Worm (Caenorhabditis elegans) whole organism, early embryonic: Measurements from ENCODE around the gene K04F1.9.
"Not testable (repeated sequence)": the region's sequence is repeated elsewhere in the genome, so short reads cannot be mapped to it uniquely, and the experiment has no call there.

Source experiments
- B0310.2 ChIP-seq: sonication (generic microtip); optimal IDR thresholded peaks from 2 replicates; lab custom pipeline; 2016; ENCODE audit warnings: mild to moderate bottlenecking, missing genetic modification characterization, missing compliant biosample characterization
- F13C5.2 ChIP-seq: sonication (generic microtip); optimal IDR thresholded peaks from 2 replicates; lab custom pipeline; 2017; ENCODE audit warnings: mild to moderate bottlenecking, missing genetic modification characterization, inconsistent platforms, missing compliant biosample characterization
- aly-1 ChIP-seq: sonication (generic microtip); optimal IDR thresholded peaks from 2 replicates; lab custom pipeline; 2016; ENCODE audit warnings: missing genetic modification characterization, missing compliant biosample characterization
- ama-1 ChIP-seq: fragments of 150-350 bp; optimal IDR thresholded peaks from 2 replicates; lab custom pipeline; 2014
- ceh-13 ChIP-seq: fragments of 200-800 bp; sonication (Bioruptor generic); optimal IDR thresholded peaks from 2 replicates; lab custom pipeline; 2018; ENCODE audit warnings: mild to moderate bottlenecking, missing genetic modification characterization, missing compliant biosample characterization
- ceh-36 ChIP-seq: sonication (generic microtip); optimal IDR thresholded peaks from 2 replicates; lab custom pipeline; 2016; ENCODE audit warnings: missing genetic modification characterization, inconsistent platforms, missing compliant biosample characterization
- ets-7 ChIP-seq: sonication (generic microtip); optimal IDR thresholded peaks from 2 replicates; lab custom pipeline; 2016; ENCODE audit warnings: missing genotype, missing genetic modification characterization, missing compliant biosample characterization
- flt-1 ChIP-seq: fragments of 200-800 bp; sonication (Bioruptor generic); IDR thresholded peaks from 2 replicates; pipeline ENCODE4 v1.3.6; 2022; ENCODE audit warnings: missing genetic modification characterization, missing compliant biosample characterization
- hmbx-1 ChIP-seq: sonication (generic microtip); optimal IDR thresholded peaks from 2 replicates; lab custom pipeline; 2016; ENCODE audit warnings: mild to moderate bottlenecking, missing genetic modification characterization, missing compliant biosample characterization
- hmg-4 ChIP-seq: fragments of 200-800 bp; sonication (Bioruptor generic); optimal IDR thresholded peaks from 2 replicates; lab custom pipeline; 2018; ENCODE audit warnings: mild to moderate bottlenecking, missing genetic modification characterization, missing compliant biosample characterization
- hnd-1 ChIP-seq: sonication (generic microtip); optimal IDR thresholded peaks from 2 replicates; lab custom pipeline; 2016; ENCODE audit warnings: missing genetic modification characterization, missing compliant biosample characterization
- pes-1 ChIP-seq: fragments of 200-800 bp; sonication (Bioruptor generic); IDR thresholded peaks from 2 replicates; pipeline ENCODE4 v1.3.6; 2022; ENCODE audit warnings: missing genetic modification reagents, missing genetic modification characterization, missing compliant biosample characterization
- scrt-1 ChIP-seq: fragments of 200-800 bp; sonication (Bioruptor generic); IDR thresholded peaks from 2 replicates; pipeline ENCODE4 v1.3.6; 2022; ENCODE audit warnings: missing genetic modification characterization, missing compliant biosample characterization
- sea-1 ChIP-seq: fragments of 200-800 bp; sonication (Bioruptor generic); conservative IDR thresholded peaks from 2 replicates; pipeline ENCODE4 v1.3.6; 2022; ENCODE audit warnings: missing genetic modification characterization, missing compliant biosample characterization
- tbx-11 ChIP-seq: fragments of 200-800 bp; sonication (Bioruptor generic); IDR thresholded peaks from 2 replicates; pipeline ENCODE4 v1.3.6; 2022; ENCODE audit warnings: missing genetic modification characterization, missing compliant biosample characterization
- tbx-37 ChIP-seq: fragments of 200-800 bp; sonication (Bioruptor generic); conservative IDR thresholded peaks from 2 replicates; pipeline ENCODE4 v1.3.6; 2022; ENCODE audit warnings: missing genetic modification reagents, missing genetic modification characterization, missing compliant biosample characterization
- tra-4 ChIP-seq: sonication (generic microtip); optimal IDR thresholded peaks from 2 replicates; lab custom pipeline; 2017; ENCODE audit warnings: missing genetic modification characterization, missing compliant biosample characterization

The K04F1.9 gene

DNA sequence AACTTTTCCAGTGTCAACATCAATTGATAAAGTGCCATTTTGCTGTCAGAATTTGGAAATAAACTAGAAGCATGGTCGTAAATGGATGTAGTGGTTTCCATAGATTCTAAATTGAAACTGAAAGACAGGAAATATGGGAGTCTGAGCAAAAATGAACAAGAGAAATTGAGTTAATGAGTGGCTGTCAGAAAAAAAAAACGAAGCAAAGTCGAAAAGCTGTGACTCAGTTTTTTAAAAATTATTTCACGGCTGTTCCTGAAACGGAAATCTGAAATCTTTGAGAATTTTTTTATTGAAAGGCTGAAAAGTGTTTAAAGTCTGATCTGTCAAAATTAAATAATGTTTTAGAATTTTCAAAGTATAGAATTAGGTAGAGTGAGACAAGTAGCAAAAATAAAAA, 13.2 kb downstream of the K04F1.9 start, which contains the start of gene srw-98:
Gene srw-98 (minus strand): TSS at position 101 of the 400 bp plus-strand sequence.
- no peak for TF ChIP-seq hmbx-1 (tag; lab: Kevin White, UChicago)
- no peak for TF ChIP-seq F13C5.2 (tag; lab: Kevin White, UChicago)
- TF ChIP-seq flt-1 (GFP tag; lab: Robert Waterston, UW) = no peak
- no peak for TF ChIP-seq ama-1
- TF ChIP-seq tbx-11 = no peak
- no peak for TF ChIP-seq sea-1 (GFP tag; lab: Robert Waterston, UW)
- TF ChIP-seq ceh-36 = no peak
- TF ChIP-seq aly-1 (tag; lab: Kevin White, UChicago) = no peak
- TF ChIP-seq tra-4 (tag; lab: Kevin White, UChicago) = no peak
- no peak for TF ChIP-seq scrt-1 (GFP tag; lab: Robert Waterston, UW)
- TF ChIP-seq B0310.2 (tag; lab: Kevin White, UChicago) = no peak
- TF ChIP-seq ceh-13 (GFP tag; lab: Kevin White, UChicago) = no peak
- TF ChIP-seq ets-7 (tag; lab: Kevin White, UChicago) = no peak
- TF ChIP-seq tbx-37 (GFP tag; lab: Robert Waterston, UW) = no peak
- no peak for TF ChIP-seq hnd-1 (tag; lab: Kevin White, UChicago)
- no peak for TF ChIP-seq hmg-4 (GFP tag; lab: Kevin White, UChicago)
- no peak for TF ChIP-seq pes-1

DNA sequence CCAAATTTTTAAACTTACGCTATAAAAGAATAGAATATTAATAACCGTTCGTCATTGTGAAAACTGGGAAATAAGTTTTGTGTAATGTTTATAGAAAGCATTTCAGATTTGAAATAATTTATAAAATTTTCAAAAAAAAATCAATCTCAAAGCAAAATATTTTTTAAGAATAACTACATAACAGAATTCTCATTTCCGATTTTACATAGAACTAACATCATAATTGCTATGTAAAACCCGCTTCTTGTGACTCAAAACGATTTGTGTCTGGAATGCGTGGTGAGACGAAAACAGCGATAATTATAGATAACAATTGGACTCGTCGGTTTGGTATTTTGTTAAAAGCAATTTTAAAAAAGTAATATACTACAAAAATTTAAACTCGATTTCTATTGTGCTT, 15.7 kb downstream of the K04F1.9 start, which contains the start of gene srw-91:
Gene srw-91 (minus strand): TSS at position 101 of the 400 bp plus-strand sequence.
- TF ChIP-seq flt-1 (GFP tag; lab: Robert Waterston, UW) = no peak
- no peak for TF ChIP-seq aly-1 (tag; lab: Kevin White, UChicago)
- no peak for TF ChIP-seq tra-4 (tag; lab: Kevin White, UChicago)
- no peak for TF ChIP-seq hmbx-1 (tag; lab: Kevin White, UChicago)
- no peak for TF ChIP-seq ama-1
- no peak for TF ChIP-seq ets-7 (tag; lab: Kevin White, UChicago)
- no peak for TF ChIP-seq F13C5.2 (tag; lab: Kevin White, UChicago)
- no peak for TF ChIP-seq ceh-36
- no peak for TF ChIP-seq sea-1 (GFP tag; lab: Robert Waterston, UW)
- TF ChIP-seq B0310.2 (tag; lab: Kevin White, UChicago) = no peak
- TF ChIP-seq hnd-1 (tag; lab: Kevin White, UChicago) = no peak
- no peak for TF ChIP-seq scrt-1 (GFP tag; lab: Robert Waterston, UW)
- no peak for TF ChIP-seq ceh-13 (GFP tag; lab: Kevin White, UChicago)
- no peak for TF ChIP-seq hmg-4 (GFP tag; lab: Kevin White, UChicago)
- no peak for TF ChIP-seq tbx-37 (GFP tag; lab: Robert Waterston, UW)

DNA sequence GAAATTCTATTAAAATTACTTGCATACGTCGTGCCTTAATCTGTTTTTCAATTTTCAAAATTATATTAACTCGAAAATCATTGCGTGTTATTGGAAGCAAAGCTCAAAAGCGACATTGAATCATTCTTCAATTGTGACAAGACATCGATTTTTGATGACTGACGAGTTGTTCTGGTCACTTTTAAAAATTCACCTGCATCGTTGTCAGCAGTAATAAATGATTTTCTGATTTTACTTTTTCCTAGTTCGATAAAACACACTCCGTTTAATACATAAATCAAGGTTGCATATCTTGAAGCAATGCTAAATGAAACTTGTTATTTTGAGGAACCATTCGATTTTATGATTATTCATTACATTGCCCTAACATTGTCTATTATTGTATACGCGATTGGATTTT, 17.3 kb downstream of the K04F1.9 start, which contains the start of gene srh-3:
Gene srh-3 (plus strand): TSS at position 301 of the 400 bp plus-strand sequence.
- TF ChIP-seq flt-1 (GFP tag; lab: Robert Waterston, UW) = no peak
- no peak for TF ChIP-seq tbx-37 (GFP tag; lab: Robert Waterston, UW)
- no peak for TF ChIP-seq pes-1
- TF ChIP-seq F13C5.2 (tag; lab: Kevin White, UChicago) = no peak
- TF ChIP-seq hnd-1 (tag; lab: Kevin White, UChicago) = no peak
- no peak for TF ChIP-seq tbx-11
- no peak for TF ChIP-seq ets-7 (tag; lab: Kevin White, UChicago)
- TF ChIP-seq aly-1 (tag; lab: Kevin White, UChicago) = no peak
- no peak for TF ChIP-seq hmg-4 (GFP tag; lab: Kevin White, UChicago)
- TF ChIP-seq sea-1 (GFP tag; lab: Robert Waterston, UW) = no peak
- TF ChIP-seq ceh-13 (GFP tag; lab: Kevin White, UChicago) = no peak
- TF ChIP-seq hmbx-1 (tag; lab: Kevin White, UChicago) = no peak
- TF ChIP-seq scrt-1 (GFP tag; lab: Robert Waterston, UW) = no peak
- no peak for TF ChIP-seq ama-1
- TF ChIP-seq ceh-36 = no peak
- TF ChIP-seq tra-4 (tag; lab: Kevin White, UChicago) = no peak
- TF ChIP-seq B0310.2 (tag; lab: Kevin White, UChicago) = no peak

DNA sequence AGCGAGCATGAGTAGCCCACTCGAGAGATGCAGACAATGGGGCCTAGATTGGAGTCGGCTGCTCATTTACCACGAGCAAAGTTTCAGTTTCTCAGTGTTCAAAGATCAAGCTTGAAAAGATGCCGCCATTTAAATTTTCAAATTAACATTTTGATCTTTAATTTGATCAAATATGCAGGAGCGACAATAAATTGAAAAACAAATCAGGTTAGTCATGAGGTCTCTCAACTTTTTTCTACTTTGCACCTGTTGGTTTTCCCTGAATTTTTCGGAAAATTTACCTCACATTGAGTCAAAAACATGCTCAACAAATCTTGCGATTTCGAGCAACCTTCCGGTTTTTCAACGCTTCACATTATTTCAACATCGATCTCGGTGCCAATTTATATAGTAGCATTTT, 20.3 kb downstream of the K04F1.9 start, which contains the start of gene srh-5:
Gene srh-5 (plus strand): TSS at position 301 of the 400 bp plus-strand sequence.
- no peak for TF ChIP-seq ceh-13 (GFP tag; lab: Kevin White, UChicago)
- no peak for TF ChIP-seq scrt-1 (GFP tag; lab: Robert Waterston, UW)

DNA sequence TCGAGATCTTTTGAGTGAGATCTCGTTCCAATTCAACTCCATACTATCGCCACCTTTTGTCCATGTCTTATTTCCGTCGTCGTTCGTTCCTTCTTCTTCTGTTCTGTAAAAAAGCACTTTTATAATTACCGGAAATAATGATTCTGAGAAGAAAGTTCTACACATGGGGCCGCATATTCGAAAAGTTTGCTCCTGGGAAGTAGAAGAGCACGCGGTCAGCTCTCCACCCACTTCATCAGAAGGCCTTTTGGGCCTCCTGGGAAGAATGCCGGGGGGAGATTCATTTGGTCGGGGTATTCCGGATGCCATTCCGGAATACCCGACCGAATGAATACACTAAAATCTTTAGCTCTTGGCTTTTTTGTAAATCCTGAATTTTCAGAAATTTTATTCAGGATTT, 27.5 kb downstream of the K04F1.9 start, which contains the start of gene Y46H3C.5:
Gene Y46H3C.5 (minus strand): TSS at position 2 of the 400 bp plus-strand sequence.
- not testable (repeated sequence) for TF ChIP-seq tbx-37 (GFP tag; lab: Robert Waterston, UW); pes-1; ama-1

DNA sequence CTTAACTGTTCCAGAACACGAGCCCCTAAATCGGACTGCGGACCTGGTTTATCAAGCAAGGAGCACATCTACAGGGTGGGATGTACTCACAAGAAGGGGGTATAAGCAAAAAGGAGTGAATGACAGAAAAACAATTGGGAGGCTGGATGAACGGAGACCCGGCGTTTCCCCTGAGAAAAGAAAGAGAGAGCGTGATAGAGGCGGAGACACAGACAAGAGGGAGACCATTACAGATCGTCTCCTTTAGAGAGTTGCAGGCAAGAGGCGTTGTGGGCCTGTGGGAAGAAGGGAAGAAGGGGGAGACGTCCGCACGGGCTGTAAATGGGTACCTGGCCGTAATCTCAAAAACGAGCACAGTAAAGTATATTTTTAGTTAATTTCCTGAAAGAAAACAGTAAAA, 28.9 kb downstream of the K04F1.9 start, which contains the start of gene Y46H3C.7:
Gene Y46H3C.7 (minus strand): TSS at position 147 of the 400 bp plus-strand sequence.
- TF ChIP-seq ceh-36; hnd-1 (tag; lab: Kevin White, UChicago); F13C5.2 (tag; lab: Kevin White, UChicago): not testable (repeated sequence)

DNA sequence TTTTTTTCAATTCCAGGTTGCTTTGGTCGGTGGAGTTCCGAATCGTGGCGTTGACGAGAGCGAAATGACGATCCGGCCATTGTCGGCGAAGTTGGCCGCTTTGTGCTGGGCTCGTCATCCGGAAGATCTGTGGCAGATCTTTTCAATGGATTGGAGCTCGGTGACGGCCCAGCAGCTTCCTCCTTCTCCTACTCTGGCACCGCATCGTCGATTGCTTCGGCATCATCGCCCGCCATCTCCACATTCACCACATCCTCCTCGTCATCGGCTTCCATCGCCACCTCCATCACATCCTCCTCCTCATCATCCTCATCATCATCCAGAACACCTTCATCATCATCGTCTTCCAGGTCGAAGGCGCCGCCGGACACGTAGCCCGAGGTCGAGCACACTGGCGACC, 33.4 kb downstream of the K04F1.9 start:
- TF ChIP-seq ama-1 (no peak), scrt-1 (GFP tag; lab: Robert Waterston, UW) (0 out of 2 replicates have a peak, but pooled peaks have one; percentile 24)

DNA sequence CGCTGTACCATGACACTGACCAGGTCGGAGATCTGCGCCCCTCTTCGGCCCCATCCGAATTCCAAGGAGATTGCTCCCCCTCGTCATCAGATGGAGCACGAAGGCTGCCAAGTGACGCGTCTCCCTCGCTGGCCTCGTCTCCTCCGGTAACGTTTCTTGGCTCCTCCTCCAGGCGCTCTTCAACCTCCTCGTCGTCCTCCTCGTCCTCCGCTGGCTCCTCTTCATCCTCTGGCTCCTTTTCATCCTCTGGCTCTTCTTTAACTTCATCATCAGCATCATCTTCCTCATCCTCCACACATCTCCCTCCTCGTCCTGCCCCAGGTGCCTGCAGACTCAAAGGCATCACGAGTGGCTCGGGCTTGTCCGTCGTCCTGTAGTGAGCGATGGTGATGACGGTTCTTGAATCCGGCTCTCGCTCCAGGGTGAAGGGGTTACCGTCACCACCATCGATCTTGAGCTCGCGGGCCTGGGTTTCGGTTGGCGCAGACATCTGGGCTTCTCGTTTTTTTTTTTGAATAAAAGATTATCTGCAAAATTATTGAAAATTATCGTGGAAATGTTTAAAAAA, 34.3 kb downstream of the K04F1.9 start:
- no peak for TF ChIP-seq sea-1 (GFP tag; lab: Robert Waterston, UW)
- TF ChIP-seq tbx-37 (GFP tag; lab: Robert Waterston, UW) = no peak
- TF ChIP-seq ets-7 (tag; lab: Kevin White, UChicago) = no peak
- no peak for TF ChIP-seq B0310.2 (tag; lab: Kevin White, UChicago)
- no peak for TF ChIP-seq pes-1
- no peak for TF ChIP-seq scrt-1 (GFP tag; lab: Robert Waterston, UW)
- no peak for TF ChIP-seq aly-1 (tag; lab: Kevin White, UChicago)
